Fruit fly (Drosophila melanogaster): ENCODE data around the gene CG9981.
A peak's percentile ranks its signal among the peaks of the same experiment; 100 is the strongest.

CG9981 gene

dm6 chrX:16371923-16372322 lies 33.0 kb downstream of the CG9981 start (continued):
- TF ChIP-seq Dip3 (GFP tag; optimal IDR thresholded peaks at IDR 0.05) (no peak), CG4282 (GFP tag; optimal IDR thresholded peaks at IDR 0.05) (no peak), CG1792 (GFP tag; optimal IDR thresholded peaks at IDR 0.05) (no peak), pb (GFP tag; optimal IDR thresholded peaks at IDR 0.05) (no peak), CG14014 (GFP tag; IDR thresholded peaks at IDR 0.05) (no peak), Scr (GFP tag; IDR thresholded peaks at IDR 0.05; ENCODE audit: partially characterized antibody) (no peak), tap (tag; optimal IDR thresholded peaks at IDR 0.05) (no peak), odd (GFP tag; optimal IDR thresholded peaks at IDR 0.05) (no peak), Meics (GFP tag; optimal IDR thresholded peaks at IDR 0.05) (no peak), CG2116 (GFP tag; optimal IDR thresholded peaks at IDR 0.05) (peak; percentile 3), ATbp (GFP tag; optimal IDR thresholded peaks at IDR 0.05) (no peak), crp (GFP tag; optimal IDR thresholded peaks at IDR 0.05) (peak in 1 of 2 experiments; percentile 5), tna (GFP tag; IDR thresholded peaks at IDR 0.05; ENCODE audit: partially characterized antibody) (no peak), CG8089 (GFP tag; optimal IDR thresholded peaks at IDR 0.05) (no peak), pho (GFP tag; optimal IDR thresholded peaks at IDR 0.05) (no peak), bsh (GFP tag; optimal IDR thresholded peaks at IDR 0.05) (no peak), CG14050 (GFP tag; IDR thresholded peaks at IDR 0.05) (no peak), Elba2 (GFP tag; optimal IDR thresholded peaks at IDR 0.05) (no peak), Sox100B (GFP tag; optimal IDR thresholded peaks at IDR 0.05) (peak; percentile 46), Xbp1 (GFP tag; optimal IDR thresholded peaks at IDR 0.05) (no peak), gem (tag; optimal IDR thresholded peaks at IDR 0.05) (peak; percentile 59), CG9932 (GFP tag; IDR thresholded peaks at IDR 0.05) (no peak), dan (GFP tag; IDR thresholded peaks at IDR 0.05) (no peak), gt (GFP tag; IDR thresholded peaks at IDR 0.05) (no peak), dpn (GFP tag; optimal IDR thresholded peaks at IDR 0.05) (peak in 1 of 2 experiments; percentile 12), ttk (GFP tag; IDR thresholded peaks at IDR 0.05) (no peak), CG12659 (GFP tag; optimal IDR thresholded peaks at IDR 0.05) (peak; percentile 18), gsb (GFP tag; IDR thresholded peaks at IDR 0.05) (no peak), ind (GFP tag; optimal IDR thresholded peaks at IDR 0.05) (no peak), nerfin-1 (tag; optimal IDR thresholded peaks at IDR 0.05) (no peak), CG10267 (tag; optimal IDR thresholded peaks at IDR 0.05) (peak; percentile 12), her (GFP tag; optimal IDR thresholded peaks at IDR 0.05) (no peak), en (GFP tag; optimal IDR thresholded peaks at IDR 0.05) (no peak), CG5245 (GFP tag; optimal IDR thresholded peaks at IDR 0.05) (no peak), prd (optimal IDR thresholded peaks at IDR 0.05) (no peak), prd (GFP tag; IDR thresholded peaks at IDR 0.05) (no peak), CG7271 (tag; optimal IDR thresholded peaks at IDR 0.05) (no peak), Six4 (GFP tag; optimal IDR thresholded peaks at IDR 0.05) (no peak), nom (GFP tag; optimal IDR thresholded peaks at IDR 0.05) (no peak), ems (GFP tag; optimal IDR thresholded peaks at IDR 0.05) (no peak), CG10543 (GFP tag; optimal IDR thresholded peaks at IDR 0.05) (no peak), CG4617 (GFP tag; optimal IDR thresholded peaks at IDR 0.05; ENCODE audit: borderline replicate concordance) (no peak), sna (GFP tag; IDR thresholded peaks at IDR 0.05; ENCODE audit: partially characterized antibody) (no peak), CG15601 (tag; optimal IDR thresholded peaks at IDR 0.05) (no peak), ewg (GFP tag; optimal IDR thresholded peaks at IDR 0.05) (no peak), Bgb (GFP tag; IDR thresholded peaks at IDR 0.05; ENCODE audit: partially characterized antibody) (no peak), CG34422 (GFP tag; IDR thresholded peaks at IDR 0.05) (no peak), CG17385 (GFP tag; optimal IDR thresholded peaks at IDR 0.05) (no peak), kah (GFP tag; optimal IDR thresholded peaks at IDR 0.05) (no peak), zf30C (GFP tag; optimal IDR thresholded peaks at IDR 0.05) (peak; percentile 17), Dfd (GFP tag; optimal IDR thresholded peaks at IDR 0.05) (no peak)
